Worm (Caenorhabditis elegans) whole organism, L4/young adult: ENCODE data around the gene C01G10.5.
"Not testable (repeated sequence)": the region's sequence is repeated elsewhere in the genome, so short reads cannot be mapped to it uniquely, and the experiment has no call there.

Source experiments
- dao-5 ChIP-seq: sonication (generic microtip); optimal IDR thresholded peaks from 2 replicates; lab custom pipeline; 2016; ENCODE audit warnings: missing genotype, missing genetic modification characterization, moderate library complexity, missing compliant biosample characterization
- him-1 ChIP-seq: sonication (generic microtip); optimal IDR thresholded peaks from 2 replicates; lab custom pipeline; 2016; ENCODE audit warnings: missing genotype, missing genetic modification reagents, missing genetic modification characterization, missing compliant biosample characterization

ce11 chrV:15105893-15106598 is 16.7 kb upstream of the C01G10.5 start, which contains the start of gene C01G10.14:
- not testable (repeated sequence) for TF ChIP-seq him-1, dao-5 (tag; lab: Kevin White, UChicago)
